Fruit fly (Drosophila melanogaster): Measurements from ENCODE around the gene Pomp.

dm6 chr2L:20792988-20793544, 5.6 kb downstream of the Pomp start:
- TF ChIP-seq CG8478 (optimal IDR thresholded peaks at IDR 0.05): no peak
- TF ChIP-seq CTCF (optimal IDR thresholded peaks at IDR 0.05): no peak

Data from S2 (cell line).